Worm (Caenorhabditis elegans) whole organism, L3 larva: ENCODE measurements around the gene unc-112.

Experiments
- ZK546.5 ChIP-seq: sonication (generic microtip); optimal IDR thresholded peaks from 2 replicates; lab custom pipeline; 2017; ENCODE audit warnings: missing biosample characterization, missing genetic modification characterization
- ama-1 ChIP-seq: fragments of 150-350 bp; optimal IDR thresholded peaks from 2 replicates; lab custom pipeline; 2018
- elt-1 ChIP-seq: fragments of 150-350 bp; optimal IDR thresholded peaks from 2 replicates; lab custom pipeline; 2014; ENCODE audit warnings: missing biosample characterization, missing genetic modification characterization
- lin-15B ChIP-seq: fragments of 150-350 bp; optimal IDR thresholded peaks from 2 replicates; lab custom pipeline; 2014; ENCODE audit warnings: missing biosample characterization, missing genetic modification characterization
- mdl-1 ChIP-seq: fragments of 150-350 bp; optimal IDR thresholded peaks from 2 replicates; lab custom pipeline; 2014; ENCODE audit warnings: missing biosample characterization, missing genetic modification characterization
- nhr-11 ChIP-seq: fragments of 150-350 bp; optimal IDR thresholded peaks from 2 replicates; lab custom pipeline; 2014; ENCODE audit warnings: missing biosample characterization, missing genetic modification characterization
- nhr-237 ChIP-seq: fragments of 150-350 bp; optimal IDR thresholded peaks from 2 replicates; lab custom pipeline; 2014; ENCODE audit warnings: missing biosample characterization, missing genetic modification characterization
- nhr-28 ChIP-seq: fragments of 150-350 bp; optimal IDR thresholded peaks from 2 replicates; lab custom pipeline; 2014; ENCODE audit warnings: missing biosample characterization, missing genetic modification characterization
- snpc-4 ChIP-seq: fragments of 150-350 bp; optimal IDR thresholded peaks from 2 replicates; lab custom pipeline; 2014; ENCODE audit warnings: missing biosample characterization, missing genetic modification characterization
- unc-62 ChIP-seq: fragments of 150-350 bp; sonication (generic microtip); optimal IDR thresholded peaks from 4 replicates; lab custom pipeline; 2014; ENCODE audit warnings: missing biosample characterization, missing genetic modification reagents, missing genetic modification characterization

- TF ChIP-seq mdl-1 (tag; lab: Kevin White, UChicago) (no peak), ama-1 (no peak), nhr-237 (no peak), nhr-11 (tag; lab: Kevin White, UChicago) (no peak), ZK546.5 (tag; lab: Kevin White, UChicago) (no peak), lin-15B (tag; lab: Kevin White, UChicago) (no peak), snpc-4 (tag; lab: Kevin White, UChicago) (no peak), elt-1 (tag; lab: Kevin White, UChicago) (no peak), unc-62 (GFP tag; lab: Kevin White, UChicago) (no peak), nhr-28 (tag; lab: Kevin White, UChicago) (no peak)
These were observed 40.4 kb upstream of the unc-112 start, which contains the start of gene Y50E8A.5 for ce11 chrV:14736851-14737250.
